Fruit fly (Drosophila melanogaster) whole organism, embryonic: ENCODE measurements around the gene CG32054.

Experiments used
- BtbVII ChIP-seq: fragments of 200-800 bp; sonication (Bioruptor generic); optimal IDR thresholded peaks from 3 replicates; lab custom pipeline; 2017; ENCODE audit warnings: missing biosample characterization, mild to moderate bottlenecking, missing genetic modification characterization
- CG11247 ChIP-seq: fragments of 200-800 bp; sonication (Bioruptor generic); IDR thresholded peaks from 2 replicates; pipeline ENCODE4 v1.3.6; 2022; ENCODE audit warnings: missing biosample characterization, missing genetic modification characterization
- CG11695 ChIP-seq: fragments of 200-800 bp; sonication (Bioruptor generic); IDR thresholded peaks from 3 replicates; pipeline ENCODE4 v1.3.6; 2022; ENCODE audit warnings: missing biosample characterization, missing genetic modification characterization
- CG12219 ChIP-seq: fragments of 200-800 bp; sonication (Bioruptor generic); optimal IDR thresholded peaks from 3 replicates; lab custom pipeline; 2018; ENCODE audit warnings: missing biosample characterization, mild to moderate bottlenecking, missing genetic modification characterization
- CG30431 ChIP-seq: fragments of 200-800 bp; sonication (Bioruptor generic); optimal IDR thresholded peaks from 2 replicates; lab custom pipeline; 2017; ENCODE audit warnings: missing biosample characterization, missing genetic modification characterization
- CG9797 ChIP-seq: fragments of 200-800 bp; sonication (Bioruptor generic); optimal IDR thresholded peaks from 3 replicates; lab custom pipeline; 2018; ENCODE audit warnings: missing biosample characterization, mild to moderate bottlenecking, missing genetic modification characterization
- lilli ChIP-seq: fragments of 200-800 bp; sonication (Bioruptor generic); optimal IDR thresholded peaks from 3 replicates; lab custom pipeline; 2016; ENCODE audit warnings: missing biosample characterization, missing genetic modification characterization

- no peak for TF ChIP-seq CG11695 (GFP tag; lab: Robert Waterston, UW)
- no peak for TF ChIP-seq lilli
- no peak for TF ChIP-seq BtbVII (GFP tag; lab: Kevin White, UChicago)
- no peak for TF ChIP-seq CG30431 (GFP tag; lab: Kevin White, UChicago)
- no peak for TF ChIP-seq CG9797 (GFP tag; lab: Kevin White, UChicago)
- no peak for TF ChIP-seq CG11247 (GFP tag; lab: Robert Waterston, UW)
- no peak for TF ChIP-seq CG12219 (GFP tag; lab: Kevin White, UChicago)
Measured at dm6 chr3L:10052586-10052985, 42.0 kb downstream of the CG32054 start.
